Worm (Caenorhabditis elegans) whole organism, early embryonic: ENCODE results near the gene col-131.

Source experiments
- B0310.2 ChIP-seq: sonication (generic microtip); optimal IDR thresholded peaks from 2 replicates; lab custom pipeline; 2016; ENCODE audit warnings: mild to moderate bottlenecking, missing genetic modification characterization, missing compliant biosample characterization
- F13C5.2 ChIP-seq: sonication (generic microtip); optimal IDR thresholded peaks from 2 replicates; lab custom pipeline; 2017; ENCODE audit warnings: mild to moderate bottlenecking, missing genetic modification characterization, inconsistent platforms, missing compliant biosample characterization
- ama-1 ChIP-seq: fragments of 150-350 bp; optimal IDR thresholded peaks from 2 replicates; lab custom pipeline; 2014
- ceh-13 ChIP-seq: fragments of 200-800 bp; sonication (Bioruptor generic); optimal IDR thresholded peaks from 2 replicates; lab custom pipeline; 2018; ENCODE audit warnings: mild to moderate bottlenecking, missing genetic modification characterization, missing compliant biosample characterization
- ceh-36 ChIP-seq: sonication (generic microtip); optimal IDR thresholded peaks from 2 replicates; lab custom pipeline; 2016; ENCODE audit warnings: missing genetic modification characterization, inconsistent platforms, missing compliant biosample characterization
- ets-7 ChIP-seq: sonication (generic microtip); optimal IDR thresholded peaks from 2 replicates; lab custom pipeline; 2016; ENCODE audit warnings: missing genotype, missing genetic modification characterization, missing compliant biosample characterization
- flt-1 ChIP-seq: fragments of 200-800 bp; sonication (Bioruptor generic); IDR thresholded peaks from 2 replicates; pipeline ENCODE4 v1.3.6; 2022; ENCODE audit warnings: missing genetic modification characterization, missing compliant biosample characterization
- hmg-4 ChIP-seq: fragments of 200-800 bp; sonication (Bioruptor generic); optimal IDR thresholded peaks from 2 replicates; lab custom pipeline; 2018; ENCODE audit warnings: mild to moderate bottlenecking, missing genetic modification characterization, missing compliant biosample characterization
- pes-1 ChIP-seq: fragments of 200-800 bp; sonication (Bioruptor generic); IDR thresholded peaks from 2 replicates; pipeline ENCODE4 v1.3.6; 2022; ENCODE audit warnings: missing genetic modification reagents, missing genetic modification characterization, missing compliant biosample characterization
- scrt-1 ChIP-seq: fragments of 200-800 bp; sonication (Bioruptor generic); IDR thresholded peaks from 2 replicates; pipeline ENCODE4 v1.3.6; 2022; ENCODE audit warnings: missing genetic modification characterization, missing compliant biosample characterization
- tra-4 ChIP-seq: sonication (generic microtip); optimal IDR thresholded peaks from 2 replicates; lab custom pipeline; 2017; ENCODE audit warnings: missing genetic modification characterization, missing compliant biosample characterization

ce11 chrIV:13096778-13097177 lies 29.7 kb upstream of the col-131 start:
- no peak for TF ChIP-seq pes-1 (GFP tag; lab: Robert Waterston, UW)
- TF ChIP-seq ama-1 (lab: Kevin White, UChicago): no peak
- no peak for TF ChIP-seq F13C5.2 (tag; lab: Kevin White, UChicago)
- TF ChIP-seq ceh-36: no peak
- TF ChIP-seq tra-4: no peak
- no peak for TF ChIP-seq flt-1
- TF ChIP-seq scrt-1 (GFP tag; lab: Robert Waterston, UW): no peak
- no peak for TF ChIP-seq ceh-13 (GFP tag; lab: Kevin White, UChicago)
- TF ChIP-seq hmg-4 (GFP tag; lab: Kevin White, UChicago): no peak
- TF ChIP-seq ets-7 (tag; lab: Kevin White, UChicago): no peak
- no peak for TF ChIP-seq B0310.2 (tag; lab: Kevin White, UChicago)
